Fruit fly (Drosophila melanogaster): ENCODE data around the gene CG16736.

CG16736 gene

DNA sequence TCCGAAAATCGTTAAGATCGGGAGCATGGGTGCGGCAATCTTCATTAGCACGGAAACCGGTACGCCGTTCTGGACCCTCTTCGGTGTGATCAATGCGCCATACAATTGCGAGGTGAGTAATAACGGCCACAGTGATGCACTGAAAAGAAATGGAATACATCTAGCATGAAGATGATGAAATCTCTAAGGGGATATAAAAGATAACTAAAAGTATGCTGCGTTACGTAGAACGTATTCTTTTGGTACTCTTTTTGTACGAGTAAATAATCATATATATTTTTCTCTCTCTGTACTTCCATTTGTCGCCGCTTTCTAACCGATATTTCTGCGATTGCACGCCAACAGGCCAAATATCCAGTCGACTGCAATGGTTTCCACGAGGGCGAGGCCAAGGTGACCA lies 6.6 kb downstream of the CG16736 start (continued):
- TF ChIP-seq fd85E (GFP tag; optimal IDR thresholded peaks at IDR 0.05) = peak; percentile 26
- TF ChIP-seq CG10669 (GFP tag; optimal IDR thresholded peaks at IDR 0.05) = peak; percentile 71
- TF ChIP-seq CG6276 (GFP tag; optimal IDR thresholded peaks at IDR 0.05) = no peak
- TF ChIP-seq CG11762 (GFP tag; optimal IDR thresholded peaks at IDR 0.05; ENCODE audit: insufficient read depth) = peak; percentile 71
- peak; percentile 95 for TF ChIP-seq Met (GFP tag; optimal IDR thresholded peaks at IDR 0.05)
- no peak for TF ChIP-seq Hr38 (GFP tag; optimal IDR thresholded peaks at IDR 0.05)
- TF ChIP-seq OdsH (GFP tag; optimal IDR thresholded peaks at IDR 0.05) = peak; percentile 86
- no peak for TF ChIP-seq CG16779 (tag; optimal IDR thresholded peaks at IDR 0.05)
- TF ChIP-seq CG34406 (GFP tag; optimal IDR thresholded peaks at IDR 0.05) = peak; percentile 82
- peak; percentile 94 for TF ChIP-seq CG31627 (GFP tag; optimal IDR thresholded peaks at IDR 0.05)
- TF ChIP-seq CG3919 (GFP tag; optimal IDR thresholded peaks at IDR 0.05) = peak; percentile 91
- TF ChIP-seq Eip93F (GFP tag; optimal IDR thresholded peaks at IDR 0.05) = peak; percentile 84
- TF ChIP-seq CG3032 (tag; optimal IDR thresholded peaks at IDR 0.05) = peak; percentile 71
- peak; percentile 76 for TF ChIP-seq Gug (GFP tag; IDR thresholded peaks at IDR 0.05)
- TF ChIP-seq dsx (GFP tag; optimal IDR thresholded peaks at IDR 0.05; ENCODE audit: poor library complexity, severe bottlenecking) = peak; percentile 56
- peak; percentile 51 to 73 for TF ChIP-seq salr (GFP tag; optimal IDR thresholded peaks at IDR 0.05)
- peak; percentile 92 for TF ChIP-seq Smox (GFP tag; optimal IDR thresholded peaks at IDR 0.05)
- TF ChIP-seq CG10631 (GFP tag; optimal IDR thresholded peaks at IDR 0.05) = peak; percentile 88
- TF ChIP-seq Blimp-1 (GFP tag; optimal IDR thresholded peaks at IDR 0.05) = peak; percentile 67
- TF ChIP-seq Eip75B (GFP tag; optimal IDR thresholded peaks at IDR 0.05) = peak; percentile 89
- TF ChIP-seq CG8319 (GFP tag; optimal IDR thresholded peaks at IDR 0.05) = peak; percentile 71
- TF ChIP-seq spab (GFP tag; optimal IDR thresholded peaks at IDR 0.05) = no peak
- TF ChIP-seq CG11294 (GFP tag; IDR thresholded peaks at IDR 0.05) = peak; percentile 76
- TF ChIP-seq CG15336 (GFP tag; IDR thresholded peaks at IDR 0.05) = peak; percentile 91
- TF ChIP-seq svp (GFP tag) = no peak
- TF ChIP-seq lz (GFP tag; optimal IDR thresholded peaks at IDR 0.05) = peak; percentile 92
- peak; percentile 93 for TF ChIP-seq CG6163 (GFP tag; IDR thresholded peaks at IDR 0.05)
- peak; percentile 91 for TF ChIP-seq CG8119 (GFP tag; IDR thresholded peaks at IDR 0.05)
- peak; percentile 89 for TF ChIP-seq Sox14 (GFP tag; optimal IDR thresholded peaks at IDR 0.05)
- TF ChIP-seq net (GFP tag; optimal IDR thresholded peaks at IDR 0.05) = peak; percentile 84
- peak; percentile 72 for TF ChIP-seq CG7368 (GFP tag; optimal IDR thresholded peaks at IDR 0.05)
- TF ChIP-seq fkh (GFP tag; optimal IDR thresholded peaks at IDR 0.05) = no peak

DNA sequence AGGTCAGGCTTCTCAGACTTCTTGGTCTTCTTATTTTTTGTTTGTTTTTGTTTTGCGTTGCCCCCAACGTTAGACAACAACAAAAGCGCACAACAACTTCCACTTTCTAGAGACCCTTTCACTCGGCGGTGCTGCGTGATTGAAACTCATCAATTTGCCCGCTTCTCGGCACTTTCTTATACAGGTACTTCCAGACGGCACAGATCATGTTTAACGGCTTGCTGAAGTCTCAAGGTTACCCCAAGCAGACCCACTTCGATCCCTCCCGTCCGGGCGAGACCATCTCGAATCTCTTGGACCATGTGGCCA lies 7.8 kb downstream of the CG16736 start:
- TF ChIP-seq esn (GFP tag; optimal IDR thresholded peaks at IDR 0.05) = no peak
- peak; percentile 35 for TF ChIP-seq Eip78C (GFP tag)
- TF ChIP-seq svp (GFP tag) = no peak
- no peak for TF ChIP-seq Hr39 (GFP tag; optimal IDR thresholded peaks at IDR 0.05)
- peak; percentile 85 for TF ChIP-seq Blimp-1 (GFP tag; optimal IDR thresholded peaks at IDR 0.05)

DNA sequence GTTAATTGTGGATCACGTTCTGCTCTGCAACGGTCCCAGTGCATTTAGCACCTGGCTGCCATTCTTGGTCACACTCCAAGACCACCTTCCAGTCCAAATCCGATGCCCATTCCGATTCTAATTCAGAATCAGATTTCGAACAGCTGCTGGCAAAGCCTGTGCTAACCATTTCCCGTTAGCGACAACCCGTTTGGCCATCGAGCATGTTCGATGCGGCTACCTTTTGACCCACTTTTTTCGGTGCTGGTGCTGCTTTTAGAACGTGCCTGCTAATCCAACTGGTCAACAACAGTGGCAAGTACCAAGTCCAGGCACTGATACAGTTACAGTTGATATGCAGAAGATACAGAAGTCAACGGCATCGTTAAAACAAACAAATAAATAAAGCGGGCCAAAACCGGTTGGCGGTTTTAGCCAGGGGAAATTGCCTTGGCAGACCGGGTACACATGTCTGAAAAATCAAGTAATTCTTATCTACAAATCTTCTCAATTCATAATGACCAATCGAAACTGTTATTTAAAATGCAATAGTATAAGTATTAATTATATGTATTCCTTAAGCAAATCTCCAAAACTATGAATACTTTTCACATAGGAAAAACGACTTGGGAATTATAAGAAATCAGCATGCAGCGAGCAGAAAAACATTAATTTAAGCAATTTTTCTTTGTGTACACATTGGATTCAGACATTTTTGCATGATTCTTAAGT lies 8.3 kb downstream of the CG16736 start:
- TF ChIP-seq fkh (GFP tag; optimal IDR thresholded peaks at IDR 0.05) (no peak), fd59A (GFP tag; optimal IDR thresholded peaks at IDR 0.05) (no peak), Hr39 (GFP tag; optimal IDR thresholded peaks at IDR 0.05) (peak; percentile 32), CG31627 (GFP tag; optimal IDR thresholded peaks at IDR 0.05) (peak; percentile 15), cyc (GFP tag; optimal IDR thresholded peaks at IDR 0.05) (peak; percentile 30), lz (GFP tag; optimal IDR thresholded peaks at IDR 0.05) (peak; percentile 26), CG6854 (GFP tag; optimal IDR thresholded peaks at IDR 0.05) (peak; percentile 14), Eip93F (GFP tag; optimal IDR thresholded peaks at IDR 0.05) (peak; percentile 36), CG8119 (GFP tag; IDR thresholded peaks at IDR 0.05) (peak; percentile 37; the same call in 1 of the 3 replicates), Blimp-1 (GFP tag; optimal IDR thresholded peaks at IDR 0.05) (no peak), CG6163 (GFP tag; IDR thresholded peaks at IDR 0.05) (no peak), CG8632 (GFP tag; optimal IDR thresholded peaks at IDR 0.05) (no peak), CG34406 (GFP tag; optimal IDR thresholded peaks at IDR 0.05) (peak; percentile 4), Ets21C (GFP tag; optimal IDR thresholded peaks at IDR 0.05) (peak; percentile 17), Lpt (GFP tag; optimal IDR thresholded peaks at IDR 0.05) (peak; percentile 35), CG9139 (GFP tag; optimal IDR thresholded peaks at IDR 0.05) (no peak), Sox15 (GFP tag; optimal IDR thresholded peaks at IDR 0.05) (no peak), CG11902 (GFP tag; optimal IDR thresholded peaks at IDR 0.05) (no peak), CG3032 (tag; optimal IDR thresholded peaks at IDR 0.05) (peak; percentile 38), Sox14 (GFP tag; optimal IDR thresholded peaks at IDR 0.05) (peak; percentile 19), CG15336 (GFP tag; IDR thresholded peaks at IDR 0.05) (0 out of 2 replicates have a peak, but pooled peaks have one; percentile 7), CG6276 (GFP tag; optimal IDR thresholded peaks at IDR 0.05) (no peak), svp (GFP tag) (peak; percentile 72), CG4318 (GFP tag; optimal IDR thresholded peaks at IDR 0.05) (no peak), CG7368 (GFP tag; optimal IDR thresholded peaks at IDR 0.05) (no peak), Met (GFP tag; optimal IDR thresholded peaks at IDR 0.05) (peak; percentile 72), CG1621 (tag; optimal IDR thresholded peaks at IDR 0.05) (no peak)
